Worm (Caenorhabditis elegans): Measurements from ENCODE around the gene acn-1.

DNA sequence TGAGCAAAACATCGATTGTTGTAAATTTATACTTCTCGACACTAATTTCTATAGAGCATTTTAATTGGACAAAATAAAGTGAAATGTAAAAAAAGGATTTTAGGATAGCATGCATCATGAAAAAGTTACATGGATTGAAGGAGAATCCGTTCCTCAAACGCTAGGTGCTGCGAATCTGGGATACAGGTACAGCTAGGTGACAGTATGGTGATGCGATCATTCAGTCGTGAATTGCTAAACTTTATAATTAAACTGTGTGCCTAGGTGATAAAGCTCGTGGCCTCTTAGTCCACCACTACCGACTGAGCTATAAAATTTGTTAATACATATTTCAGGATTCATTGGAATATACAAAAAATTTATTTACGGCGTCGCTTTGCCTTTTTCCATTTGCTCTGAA lies 30.3 kb downstream of the acn-1 start:
- TF ChIP-seq fkh-10 (GFP tag; optimal IDR thresholded peaks at IDR 0.05) (no peak), elt-2 (tag; optimal IDR thresholded peaks at IDR 0.05) (no peak), alr-1 (tag; optimal IDR thresholded peaks at IDR 0.05; ENCODE audit: borderline replicate concordance) (no peak), nhr-76 (tag; optimal IDR thresholded peaks at IDR 0.05) (no peak), snpc-4 (tag; optimal IDR thresholded peaks at IDR 0.05) (no peak), lin-35 (GFP tag; optimal IDR thresholded peaks at IDR 0.05) (no peak), aly-2 (tag; optimal IDR thresholded peaks at IDR 0.05) (no peak), pqm-1 (tag; optimal IDR thresholded peaks at IDR 0.05) (no peak), swsn-7 (tag; optimal IDR thresholded peaks at IDR 0.05) (no peak)

Measured in whole organism, L1 larva.